ENCODE assay signal across 6 fruit fly cellular contexts in genomic region chr3L:17010492-17011303, dm6.
TF ChIP-seq lines count a peak whose summit lies in the region.

No protein-coding gene starts in this region.

- no peak for TF ChIP-seq CTCF in whole organism, embryonic (GFP tag; optimal IDR thresholded peaks at IDR 0.05; lab: Kevin White, UChicago)

TF ChIP-seq in whole organism, 6 proteins besides CTCF, POLR2A, EP300 and RAD21:
- TF ChIP-seq pan (optimal IDR thresholded peaks at IDR 0.05; lab: Kevin White, UChicago) (no peak), CG8478 (optimal IDR thresholded peaks at IDR 0.05; lab: Kevin White, UChicago) (peak; percentile 24)
TF ChIP-seq in whole organism: peak in this region for 1.

TF ChIP-seq in whole organism, adult, 20 proteins besides CTCF, POLR2A, EP300 and RAD21:
- TF ChIP-seq CG7045 (GFP tag; optimal IDR thresholded peaks at IDR 0.05; lab: Kevin White, UChicago) (no peak), bab1 (GFP tag; optimal IDR thresholded peaks at IDR 0.05; lab: Kevin White, UChicago) (no peak), ovo (GFP tag; optimal IDR thresholded peaks at IDR 0.05; lab: Kevin White, UChicago) (no peak), Mnt (GFP tag; optimal IDR thresholded peaks at IDR 0.05; lab: Kevin White, UChicago) (no peak), CG12768 (GFP tag; optimal IDR thresholded peaks at IDR 0.05; lab: Kevin White, UChicago) (peak; percentile 35), Hr96 (GFP tag; optimal IDR thresholded peaks at IDR 0.05; lab: Kevin White, UChicago) (peak; percentile 18), CG33017 (tag; optimal IDR thresholded peaks at IDR 0.05; lab: Kevin White, UChicago) (no peak), tj (GFP tag; optimal IDR thresholded peaks at IDR 0.05; lab: Kevin White, UChicago) (no peak), toe (GFP tag; optimal IDR thresholded peaks at IDR 0.05; lab: Kevin White, UChicago) (no peak), kay (GFP tag; lab: Kevin White, UChicago; ENCODE audit: borderline replicate concordance) (peak; percentile 91), Crg-1 (GFP tag; optimal IDR thresholded peaks at IDR 0.05; lab: Kevin White, UChicago) (no peak), CG1620 (GFP tag; optimal IDR thresholded peaks at IDR 0.05; lab: Kevin White, UChicago) (no peak), CG7101 (tag; optimal IDR thresholded peaks at IDR 0.05; lab: Kevin White, UChicago) (no peak), pad (GFP tag; optimal IDR thresholded peaks at IDR 0.05; lab: Kevin White, UChicago) (no peak), cnc (optimal IDR thresholded peaks at IDR 0.05; lab: Kevin White, UChicago) (peak in 1 of 2 experiments; percentile 19), CG14711 (tag; optimal IDR thresholded peaks at IDR 0.05; lab: Kevin White, UChicago) (no peak), cic (GFP tag; optimal IDR thresholded peaks at IDR 0.05; lab: Kevin White, UChicago) (peak; percentile 48)

TF ChIP-seq in whole organism, embryonic, 481 proteins besides CTCF, POLR2A, EP300 and RAD21 (continues in another document):
- no peak for TF ChIP-seq dmrt11E (tag; optimal IDR thresholded peaks at IDR 0.05; lab: Kevin White, UChicago)
- no peak for TF ChIP-seq tup (GFP tag; optimal IDR thresholded peaks at IDR 0.05; lab: Kevin White, UChicago)
- no peak for TF ChIP-seq CG9437 (GFP tag; optimal IDR thresholded peaks at IDR 0.05; lab: Kevin White, UChicago)
- peak; percentile 76 for TF ChIP-seq crol (GFP tag; IDR thresholded peaks at IDR 0.05; lab: Robert Waterston, UW)
- no peak for TF ChIP-seq maf-S (GFP tag; optimal IDR thresholded peaks at IDR 0.05; lab: Kevin White, UChicago)
- no peak for TF ChIP-seq PHDP (tag; optimal IDR thresholded peaks at IDR 0.05; lab: Kevin White, UChicago)
- TF ChIP-seq Blimp-1 (GFP tag; optimal IDR thresholded peaks at IDR 0.05; lab: Kevin White, UChicago), result no peak
- TF ChIP-seq Hr39 (optimal IDR thresholded peaks at IDR 0.05; lab: Kevin White, UChicago), result no peak
- no peak for TF ChIP-seq CG32767 (GFP tag; IDR thresholded peaks at IDR 0.05; lab: Robert Waterston, UW)
- 0 out of 2 replicates have a peak, but pooled peaks have one; percentile 25 for TF ChIP-seq ato (GFP tag; IDR thresholded peaks at IDR 0.05; lab: Robert Waterston, UW; ENCODE audit: partially characterized antibody)
- TF ChIP-seq fd102C (GFP tag; optimal IDR thresholded peaks at IDR 0.05; lab: Kevin White, UChicago), result no peak
- no peak for TF ChIP-seq CrebB (tag; optimal IDR thresholded peaks at IDR 0.05; lab: Kevin White, UChicago)
- no peak for TF ChIP-seq Max (GFP tag; optimal IDR thresholded peaks at IDR 0.05; lab: Kevin White, UChicago)
- no peak for TF ChIP-seq tgo (GFP tag; IDR thresholded peaks at IDR 0.05; lab: Robert Waterston, UW)
- TF ChIP-seq CG11696 (GFP tag; IDR thresholded peaks at IDR 0.05; lab: Robert Waterston, UW), result no peak
- TF ChIP-seq Ets97D (GFP tag; optimal IDR thresholded peaks at IDR 0.05; lab: Kevin White, UChicago), result no peak
- no peak for TF ChIP-seq NfI (GFP tag; optimal IDR thresholded peaks at IDR 0.05; lab: Kevin White, UChicago)
- no peak for TF ChIP-seq pnt (GFP tag; optimal IDR thresholded peaks at IDR 0.05; lab: Kevin White, UChicago)
- TF ChIP-seq CG5953 (GFP tag; IDR thresholded peaks at IDR 0.05; lab: Robert Waterston, UW), result 0 out of 2 replicates have a peak, but pooled peaks have one; percentile 1

TF ChIP-seq in whole organism, prepupa, 60 proteins besides CTCF, POLR2A, EP300 and RAD21 (continues in another document):
- peak; percentile 21 for TF ChIP-seq Sox15 (GFP tag; optimal IDR thresholded peaks at IDR 0.05; lab: Kevin White, UChicago)
- TF ChIP-seq vri (GFP tag; optimal IDR thresholded peaks at IDR 0.05; lab: Kevin White, UChicago), result peak; percentile 66
- peak; percentile 40 for TF ChIP-seq Hr39 (GFP tag; optimal IDR thresholded peaks at IDR 0.05; lab: Kevin White, UChicago)
- peak; percentile 83 for TF ChIP-seq Eip78C (GFP tag; lab: Kevin White, UChicago)
- TF ChIP-seq fd85E (GFP tag; optimal IDR thresholded peaks at IDR 0.05; lab: Kevin White, UChicago), result peak; percentile 17
- no peak for TF ChIP-seq CG15336 (GFP tag; IDR thresholded peaks at IDR 0.05; lab: Robert Waterston, UW)
- TF ChIP-seq Met (GFP tag; optimal IDR thresholded peaks at IDR 0.05; lab: Kevin White, UChicago), result peak; percentile 36
- no peak for TF ChIP-seq dsx (GFP tag; optimal IDR thresholded peaks at IDR 0.05; lab: Kevin White, UChicago; ENCODE audit: poor library complexity, severe bottlenecking)
- TF ChIP-seq CG8319 (GFP tag; optimal IDR thresholded peaks at IDR 0.05; lab: Kevin White, UChicago), result peak; percentile 7
- no peak for TF ChIP-seq CG10669 (GFP tag; optimal IDR thresholded peaks at IDR 0.05; lab: Kevin White, UChicago)
- no peak for TF ChIP-seq Gug (GFP tag; IDR thresholded peaks at IDR 0.05; lab: Robert Waterston, UW)
- TF ChIP-seq CG16779 (tag; optimal IDR thresholded peaks at IDR 0.05; lab: Kevin White, UChicago), result no peak
- peak; percentile 34 for TF ChIP-seq Sox14 (GFP tag; optimal IDR thresholded peaks at IDR 0.05; lab: Kevin White, UChicago)
- TF ChIP-seq fd59A (GFP tag; optimal IDR thresholded peaks at IDR 0.05; lab: Kevin White, UChicago), result no peak
- peak; percentile 43 for TF ChIP-seq OdsH (GFP tag; optimal IDR thresholded peaks at IDR 0.05; lab: Kevin White, UChicago)
- TF ChIP-seq acj6 (GFP tag; optimal IDR thresholded peaks at IDR 0.05; lab: Kevin White, UChicago), result peak; percentile 38
- no peak for TF ChIP-seq CG11294 (GFP tag; IDR thresholded peaks at IDR 0.05; lab: Robert Waterston, UW)
- peak; percentile 77 for TF ChIP-seq esn (GFP tag; optimal IDR thresholded peaks at IDR 0.05; lab: Kevin White, UChicago)
- no peak for TF ChIP-seq CG1621 (tag; optimal IDR thresholded peaks at IDR 0.05; lab: Kevin White, UChicago)
- no peak for TF ChIP-seq Ets96B (tag; optimal IDR thresholded peaks at IDR 0.05; lab: Kevin White, UChicago)

TF ChIP-seq in whole organism, pupa, 21 proteins besides CTCF, POLR2A, EP300 and RAD21:
- TF ChIP-seq fd96Ca (GFP tag; IDR thresholded peaks at IDR 0.05; lab: Robert Waterston, UW) (peak; percentile 57; the same call in 2 of the 3 replicates), CG32121 (GFP tag; IDR thresholded peaks at IDR 0.05; lab: Robert Waterston, UW) (peak; percentile 56), CG9948 (tag; optimal IDR thresholded peaks at IDR 0.05; lab: Kevin White, UChicago) (peak; percentile 23), Snoo (tag; optimal IDR thresholded peaks at IDR 0.05; lab: Kevin White, UChicago) (peak; percentile 50), CG17806 (tag; optimal IDR thresholded peaks at IDR 0.05; lab: Kevin White, UChicago) (no peak), rn (GFP tag; IDR thresholded peaks at IDR 0.05; lab: Robert Waterston, UW) (no peak), CG15710 (tag; optimal IDR thresholded peaks at IDR 0.05; lab: Kevin White, UChicago) (peak; percentile 24), CG8301 (tag; optimal IDR thresholded peaks at IDR 0.05; lab: Kevin White, UChicago) (no peak), EcR (GFP tag; optimal IDR thresholded peaks at IDR 0.05; lab: Kevin White, UChicago) (peak; percentile 57), CG4496 (GFP tag; IDR thresholded peaks at IDR 0.05; lab: Robert Waterston, UW) (no peak; the same call in 2 of the 3 replicates), CG10348 (GFP tag; IDR thresholded peaks at IDR 0.05; lab: Robert Waterston, UW) (no peak), Pif1B (GFP tag; optimal IDR thresholded peaks at IDR 0.05; lab: Kevin White, UChicago) (no peak), CG12605 (GFP tag; IDR thresholded peaks at IDR 0.05; lab: Robert Waterston, UW) (no peak), Pif1A (GFP tag; optimal IDR thresholded peaks at IDR 0.05; lab: Kevin White, UChicago) (no peak), CG8159 (tag; optimal IDR thresholded peaks at IDR 0.05; lab: Kevin White, UChicago) (peak; percentile 49), CG34367 (tag; optimal IDR thresholded peaks at IDR 0.05; lab: Kevin White, UChicago) (no peak), CG14655 (GFP tag; optimal IDR thresholded peaks at IDR 0.05; lab: Kevin White, UChicago) (peak; percentile 35), CG13204 (GFP tag; optimal IDR thresholded peaks at IDR 0.05; lab: Kevin White, UChicago) (peak; percentile 38), D1 (tag; optimal IDR thresholded peaks at IDR 0.05; lab: Kevin White, UChicago) (no peak), gl (tag; optimal IDR thresholded peaks at IDR 0.05; lab: Kevin White, UChicago) (no peak), Ets98B (GFP tag; IDR thresholded peaks at IDR 0.05; lab: Robert Waterston, UW) (no peak; the same call in none of the 2 replicates)
TF ChIP-seq in whole organism, pupa: peak in this region for 9.

TF ChIP-seq in whole organism, wandering third instar larva, 38 proteins besides CTCF, POLR2A, EP300 and RAD21 (continues in another document):
- no peak for TF ChIP-seq jim (GFP tag; optimal IDR thresholded peaks at IDR 0.05; lab: Kevin White, UChicago)
- TF ChIP-seq OdsH (GFP tag; optimal IDR thresholded peaks at IDR 0.05; lab: Kevin White, UChicago), result no peak
- peak; percentile 57 for TF ChIP-seq woc (GFP tag; optimal IDR thresholded peaks at IDR 0.05; lab: Kevin White, UChicago)
- peak; percentile 13 for TF ChIP-seq psq (GFP tag; optimal IDR thresholded peaks at IDR 0.05; lab: Kevin White, UChicago)
- no peak for TF ChIP-seq sage (GFP tag; optimal IDR thresholded peaks at IDR 0.05; lab: Kevin White, UChicago)
- TF ChIP-seq usp (GFP tag; optimal IDR thresholded peaks at IDR 0.05; lab: Kevin White, UChicago), result no peak
- TF ChIP-seq Hr78 (GFP tag; optimal IDR thresholded peaks at IDR 0.05; lab: Kevin White, UChicago), result no peak
- TF ChIP-seq Myc (optimal IDR thresholded peaks at IDR 0.05; lab: Kevin White, UChicago), result no peak
- TF ChIP-seq pan (optimal IDR thresholded peaks at IDR 0.05; lab: Kevin White, UChicago), result no peak
- no peak for TF ChIP-seq CrebA (GFP tag; optimal IDR thresholded peaks at IDR 0.05; lab: Kevin White, UChicago; ENCODE audit: borderline replicate concordance)
- peak; percentile 20 for TF ChIP-seq HLH106 (tag; optimal IDR thresholded peaks at IDR 0.05; lab: Kevin White, UChicago)
- TF ChIP-seq Dif (GFP tag; optimal IDR thresholded peaks at IDR 0.05; lab: Kevin White, UChicago; ENCODE audit: partially characterized antibody), result peak; percentile 43
- no peak for TF ChIP-seq tai (GFP tag; optimal IDR thresholded peaks at IDR 0.05; lab: Kevin White, UChicago)
- TF ChIP-seq lola (GFP tag; optimal IDR thresholded peaks at IDR 0.05; lab: Kevin White, UChicago), result no peak
- TF ChIP-seq h (GFP tag; optimal IDR thresholded peaks at IDR 0.05; lab: Kevin White, UChicago), result no peak
- TF ChIP-seq dmrt93B (GFP tag; optimal IDR thresholded peaks at IDR 0.05; lab: Kevin White, UChicago), result no peak
- no peak for TF ChIP-seq Dfd (GFP tag; optimal IDR thresholded peaks at IDR 0.05; lab: Kevin White, UChicago)
- no peak for TF ChIP-seq dsf (GFP tag; optimal IDR thresholded peaks at IDR 0.05; lab: Kevin White, UChicago; ENCODE audit: borderline replicate concordance)
- no peak for TF ChIP-seq Vsx2 (GFP tag; optimal IDR thresholded peaks at IDR 0.05; lab: Kevin White, UChicago; ENCODE audit: partially characterized antibody)
- TF ChIP-seq CG9705 (GFP tag; optimal IDR thresholded peaks at IDR 0.05; lab: Kevin White, UChicago), result no peak
- TF ChIP-seq N (GFP tag; optimal IDR thresholded peaks at IDR 0.05; lab: Kevin White, UChicago), result no peak
- no peak for TF ChIP-seq br (GFP tag; optimal IDR thresholded peaks at IDR 0.05; lab: Kevin White, UChicago)
- TF ChIP-seq rgr (GFP tag; optimal IDR thresholded peaks at IDR 0.05; lab: Kevin White, UChicago), result peak; percentile 32
